Fruit fly (Drosophila melanogaster) whole organism, embryonic: ENCODE data around the gene CdGAPr.

ENCODE experiments used
- CG10267 ChIP-seq: fragments of 200-800 bp; sonication (Bioruptor generic); optimal IDR thresholded peaks from 2 replicates; lab custom pipeline; 2018; ENCODE audit warnings: missing biosample characterization, mild to moderate bottlenecking, missing genetic modification characterization, moderate library complexity
- CG10431 ChIP-seq: fragments of 200-800 bp; sonication (Bioruptor generic); optimal IDR thresholded peaks from 3 replicates; lab custom pipeline; 2018; ENCODE audit warnings: missing biosample characterization, mild to moderate bottlenecking, missing genetic modification characterization
- CG11504 ChIP-seq: fragments of 200-800 bp; sonication (Bioruptor generic); optimal IDR thresholded peaks from 3 replicates; lab custom pipeline; 2019; ENCODE audit warnings: missing biosample characterization, mild to moderate bottlenecking, missing genetic modification characterization, moderate library complexity
- CG12104 ChIP-seq: fragments of 200-800 bp; sonication (Bioruptor generic); optimal IDR thresholded peaks from 3 replicates; lab custom pipeline; 2016; ENCODE audit warnings: missing biosample characterization, missing genetic modification characterization
- CG12219 ChIP-seq: fragments of 200-800 bp; sonication (Bioruptor generic); optimal IDR thresholded peaks from 3 replicates; lab custom pipeline; 2018; ENCODE audit warnings: missing biosample characterization, mild to moderate bottlenecking, missing genetic modification characterization
- CG14050 ChIP-seq: fragments of 200-800 bp; sonication (Bioruptor generic); IDR thresholded peaks from 3 replicates; pipeline ENCODE4 v1.3.6; 2022; ENCODE audit warnings: missing biosample characterization, missing genetic modification characterization
- CG15269 ChIP-seq: fragments of 200-800 bp; sonication (Bioruptor generic); optimal IDR thresholded peaks from 2 replicates; lab custom pipeline; 2018; ENCODE audit warnings: missing biosample characterization, mild to moderate bottlenecking, missing genetic modification characterization, moderate library complexity
- CG15601 ChIP-seq: fragments of 200-800 bp; sonication (Bioruptor generic); optimal IDR thresholded peaks from 3 replicates; lab custom pipeline; 2019; ENCODE audit warnings: missing biosample characterization, mild to moderate bottlenecking, missing genetic modification characterization, moderate library complexity
- CG1603 ChIP-seq: fragments of 200-800 bp; sonication (Bioruptor generic); optimal IDR thresholded peaks from 2 replicates; lab custom pipeline; 2019; ENCODE audit warnings: missing biosample characterization, mild to moderate bottlenecking, missing genetic modification characterization, moderate library complexity
- CG17328 ChIP-seq: fragments of 200-800 bp; sonication (Bioruptor generic); IDR thresholded peaks from 2 replicates; pipeline ENCODE4 v1.3.6; 2022; ENCODE audit warnings: missing biosample characterization, missing genetic modification characterization
- CG1792 ChIP-seq: fragments of 200-800 bp; sonication (Bioruptor generic); optimal IDR thresholded peaks from 2 replicates; lab custom pipeline; 2016; ENCODE audit warnings: missing biosample characterization, missing genetic modification characterization
- CG1832 ChIP-seq: fragments of 200-800 bp; sonication (Bioruptor generic); optimal IDR thresholded peaks from 2 replicates; lab custom pipeline; 2017; ENCODE audit warnings: missing biosample characterization, mild to moderate bottlenecking, missing genetic modification characterization, inconsistent platforms
- CG2678 ChIP-seq: fragments of 200-800 bp; sonication (Bioruptor generic); optimal IDR thresholded peaks from 3 replicates; lab custom pipeline; 2019; ENCODE audit warnings: missing biosample characterization, mild to moderate bottlenecking, missing genetic modification characterization, moderate library complexity
- CG2712 ChIP-seq: fragments of 200-800 bp; optimal IDR thresholded peaks from 3 replicates; lab custom pipeline; 2019; ENCODE audit warnings: missing biosample characterization, mild to moderate bottlenecking, missing genetic modification characterization, moderate library complexity
- CG30403 ChIP-seq: fragments of 200-800 bp; sonication (Bioruptor generic); optimal IDR thresholded peaks from 3 replicates; lab custom pipeline; 2016; ENCODE audit warnings: missing biosample characterization, missing genetic modification characterization
- CG31441 ChIP-seq: fragments of 200-800 bp; sonication (Bioruptor generic); IDR thresholded peaks from 2 replicates; pipeline ENCODE4 v1.3.6; 2022; ENCODE audit warnings: missing biosample characterization, missing genetic modification characterization
- CG4328 ChIP-seq: fragments of 200-800 bp; sonication (Bioruptor generic); optimal IDR thresholded peaks from 3 replicates; lab custom pipeline; 2017; ENCODE audit warnings: missing biosample characterization, missing genetic modification reagents, missing genetic modification characterization
- CG7839 ChIP-seq: fragments of 200-800 bp; sonication (Bioruptor generic); optimal IDR thresholded peaks from 3 replicates; lab custom pipeline; 2018; ENCODE audit warnings: missing biosample characterization, mild to moderate bottlenecking, missing genetic modification characterization, moderate library complexity
- CG8290 ChIP-seq, 3 experiments: fragments of 200-800 bp; sonication (Bioruptor generic); optimal IDR thresholded peaks; 2 replicates each; lab custom pipeline; 2016 to 2019; ENCODE audit warnings: missing biosample characterization in 3 of 3, missing genetic modification characterization in 3 of 3, mild to moderate bottlenecking in 2 of 3, moderate library complexity in 1 of 3
- CG8388 ChIP-seq: fragments of 200-800 bp; sonication (Bioruptor generic); optimal IDR thresholded peaks from 2 replicates; lab custom pipeline; 2019; ENCODE audit warnings: missing biosample characterization, mild to moderate bottlenecking, missing genetic modification characterization, moderate library complexity
- CG9215 ChIP-seq: fragments of 200-800 bp; sonication (Bioruptor generic); IDR thresholded peaks from 2 replicates; pipeline ENCODE4 v1.3.6; 2022; ENCODE audit warnings: missing biosample characterization, missing genetic modification characterization
- D19A ChIP-seq: fragments of 200-800 bp; optimal IDR thresholded peaks from 3 replicates; lab custom pipeline; 2019; ENCODE audit warnings: missing biosample characterization, mild to moderate bottlenecking, missing genetic modification characterization, moderate library complexity
- Dip2 ChIP-seq: fragments of 200-800 bp; sonication (Bioruptor generic); IDR thresholded peaks from 2 replicates; pipeline ENCODE4 v1.3.6; 2022; ENCODE audit warnings: missing biosample characterization, missing genetic modification characterization
- Dp ChIP-seq: fragments of 200-800 bp; sonication (Bioruptor generic); optimal IDR thresholded peaks from 2 replicates; lab custom pipeline; 2018; ENCODE audit warnings: missing biosample characterization, mild to moderate bottlenecking, missing genetic modification characterization, moderate library complexity
- Fer1 ChIP-seq: fragments of 200-800 bp; sonication (Bioruptor generic); optimal IDR thresholded peaks from 2 replicates; lab custom pipeline; 2017; ENCODE audit warnings: missing biosample characterization, mild to moderate bottlenecking, missing genetic modification characterization
- Fer3 ChIP-seq: fragments of 200-800 bp; sonication (Bioruptor generic); optimal IDR thresholded peaks from 2 replicates; lab custom pipeline; 2018; ENCODE audit warnings: missing biosample characterization, mild to moderate bottlenecking, missing genetic modification characterization, moderate library complexity
- Hand ChIP-seq: fragments of 200-800 bp; sonication (Bioruptor generic); optimal IDR thresholded peaks from 2 replicates; lab custom pipeline; 2017; ENCODE audit warnings: mild to moderate bottlenecking, missing biosample characterization, missing genetic modification reagents, missing genetic modification characterization
- Hmr ChIP-seq: fragments of 200-800 bp; sonication (Bioruptor generic); optimal IDR thresholded peaks from 3 replicates; lab custom pipeline; 2017; ENCODE audit warnings: mild to moderate bottlenecking, missing biosample characterization, missing genetic modification reagents, missing genetic modification characterization
- Med ChIP-seq: fragments of 200-800 bp; sonication (Bioruptor generic); peaks from one replicate; lab custom pipeline; 2016; ENCODE audit warnings: missing biosample characterization, missing genetic modification characterization, mild to moderate bottlenecking, inconsistent platforms, moderate library complexity
- Oli ChIP-seq: fragments of 200-800 bp; sonication (Bioruptor generic); optimal IDR thresholded peaks from 2 replicates; lab custom pipeline; 2018; ENCODE audit warnings: missing biosample characterization, mild to moderate bottlenecking, missing genetic modification characterization, moderate library complexity
- PHDP ChIP-seq: fragments of 200-800 bp; sonication (Bioruptor generic); optimal IDR thresholded peaks from 3 replicates; lab custom pipeline; 2018; ENCODE audit warnings: missing biosample characterization, mild to moderate bottlenecking, missing genetic modification characterization, moderate library complexity
- Poxn ChIP-seq: fragments of 200-800 bp; sonication (Bioruptor generic); IDR thresholded peaks from 2 replicates; pipeline ENCODE4 v1.3.6; 2022; ENCODE audit warnings: missing biosample characterization, missing genetic modification characterization
- Ptx1 ChIP-seq: fragments of 200-800 bp; sonication (Bioruptor generic); IDR thresholded peaks from 2 replicates; pipeline ENCODE4 v1.3.6; 2022; ENCODE audit warnings: missing biosample characterization, missing genetic modification characterization
- Sox102F ChIP-seq: fragments of 200-800 bp; sonication (Bioruptor generic); optimal IDR thresholded peaks from 2 replicates; lab custom pipeline; 2018; ENCODE audit warnings: missing biosample characterization, mild to moderate bottlenecking, missing genetic modification characterization, moderate library complexity
- Xrp1 ChIP-seq: fragments of 200-800 bp; sonication (Bioruptor generic); IDR thresholded peaks from 2 replicates; pipeline ENCODE4 v1.3.6; 2022; ENCODE audit warnings: missing biosample characterization, missing genetic modification characterization
- az2 ChIP-seq: fragments of 200-800 bp; sonication (Bioruptor generic); optimal IDR thresholded peaks from 3 replicates; lab custom pipeline; 2016; ENCODE audit warnings: missing biosample characterization, missing genetic modification characterization
- cwo ChIP-seq: fragments of 200-800 bp; sonication (Bioruptor generic); optimal IDR thresholded peaks from 3 replicates; lab custom pipeline; 2017; ENCODE audit warnings: missing biosample characterization, missing genetic modification characterization, mild to moderate bottlenecking, moderate library complexity, missing genetic modification reagents
- dmrt99B ChIP-seq: fragments of 200-800 bp; sonication (Bioruptor generic); optimal IDR thresholded peaks from 2 replicates; lab custom pipeline; 2018; ENCODE audit warnings: missing biosample characterization, mild to moderate bottlenecking, missing genetic modification characterization, moderate library complexity
- fd96Cb ChIP-seq: fragments of 200-800 bp; sonication (Bioruptor generic); optimal IDR thresholded peaks from 2 replicates; lab custom pipeline; 2018; ENCODE audit warnings: missing biosample characterization, mild to moderate bottlenecking, missing genetic modification characterization, moderate library complexity
- lola ChIP-seq, 3 experiments: fragments of >200 bp in 2 of 3; fragments of 200-800 bp in 1 of 3; sonication (Bioruptor generic) in 1 of 3; optimal IDR thresholded peaks; 2 replicates each; lab custom pipeline; 2017 to 2019; ENCODE audit warnings: missing biosample characterization in 3 of 3, missing genetic modification characterization in 3 of 3, mild to moderate bottlenecking in 1 of 3, moderate library complexity in 1 of 3
- mld ChIP-seq: fragments of 200-800 bp; sonication (Bioruptor generic); IDR thresholded peaks from 3 replicates; pipeline ENCODE4 v1.3.6; 2022; ENCODE audit warnings: missing biosample characterization, missing genetic modification characterization; ENCODE audit not compliant: partially characterized antibody
- nmo ChIP-seq: fragments of 200-800 bp; sonication (Bioruptor generic); optimal IDR thresholded peaks from 2 replicates; lab custom pipeline; 2018; ENCODE audit warnings: missing biosample characterization, mild to moderate bottlenecking, missing genetic modification characterization, moderate library complexity
- nom ChIP-seq: fragments of 200-800 bp; sonication (Bioruptor generic); optimal IDR thresholded peaks from 2 replicates; lab custom pipeline; 2017; ENCODE audit warnings: missing biosample characterization, missing genetic modification characterization, mild to moderate bottlenecking, moderate library complexity, missing genetic modification reagents
- phol ChIP-seq: fragments of 200-800 bp; sonication (Bioruptor generic); optimal IDR thresholded peaks from 3 replicates; lab custom pipeline; 2018; ENCODE audit warnings: missing biosample characterization, mild to moderate bottlenecking, missing genetic modification characterization, moderate library complexity
- row ChIP-seq: fragments of 200-800 bp; sonication (Bioruptor generic); IDR thresholded peaks from 3 replicates; pipeline ENCODE4 v1.3.6; 2022; ENCODE audit warnings: missing biosample characterization, missing genetic modification characterization
- sens-2 ChIP-seq: fragments of 200-800 bp; sonication (Bioruptor generic); IDR thresholded peaks from 2 replicates; pipeline ENCODE4 v1.3.6; 2022; ENCODE audit warnings: missing biosample characterization, missing genetic modification characterization
- unpg ChIP-seq: fragments of 200-800 bp; sonication (Bioruptor generic); optimal IDR thresholded peaks from 3 replicates; lab custom pipeline; 2018; ENCODE audit warnings: missing biosample characterization, mild to moderate bottlenecking, missing genetic modification characterization, moderate library complexity
- z ChIP-seq: fragments of 200-800 bp; sonication (Bioruptor generic); IDR thresholded peaks from 3 replicates; pipeline ENCODE4 v1.3.6; 2022; ENCODE audit warnings: missing biosample characterization, missing genetic modification characterization

CdGAPr gene

DNA sequence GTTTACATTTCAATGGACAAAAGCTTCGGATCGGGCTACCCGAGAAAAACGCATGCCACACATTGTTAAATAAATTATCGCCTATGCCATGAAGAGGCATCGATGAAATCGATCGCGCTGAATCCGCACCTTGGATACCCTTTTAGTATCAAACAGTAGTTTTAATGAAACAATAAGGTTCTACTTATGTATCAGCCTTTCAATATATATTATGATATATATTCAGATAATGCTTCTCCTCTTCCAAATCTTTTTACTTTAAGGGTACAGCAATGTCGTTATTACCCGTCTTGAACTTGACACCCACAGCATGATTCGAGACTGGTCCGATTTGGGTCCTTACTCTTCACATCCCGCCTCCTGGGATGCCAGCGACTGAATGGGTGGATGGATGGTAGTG lies 8.3 kb upstream of the CdGAPr start (continued):
- TF ChIP-seq CG15269 (tag; lab: Kevin White, UChicago) (peak; percentile 29), CG14050 (GFP tag; lab: Robert Waterston, UW) (no peak), CG31441 (GFP tag; lab: Robert Waterston, UW) (peak; percentile 29; the same call in 1 of the 2 replicates), dmrt99B (tag; lab: Kevin White, UChicago) (peak; percentile 59), CG7839 (tag; lab: Kevin White, UChicago) (peak; percentile 54), CG17328 (GFP tag; lab: Robert Waterston, UW) (no peak), CG1603 (tag; lab: Kevin White, UChicago) (peak; percentile 48), Sox102F (peak; percentile 45), phol (tag; lab: Kevin White, UChicago) (peak; percentile 40), Hand (no peak), nmo (GFP tag; lab: Kevin White, UChicago) (peak; percentile 14), Fer1 (GFP tag; lab: Kevin White, UChicago) (peak; percentile 29), Ptx1 (GFP tag; lab: Robert Waterston, UW) (0 out of 2 replicates have a peak, but pooled peaks have one; percentile 21), Med (GFP tag; lab: Kevin White, UChicago) (peak; percentile 26), CG8388 (GFP tag; lab: Kevin White, UChicago) (peak; percentile 33), Oli (tag; lab: Kevin White, UChicago) (peak; percentile 43), CG15601 (tag; lab: Kevin White, UChicago) (peak; percentile 46), unpg (GFP tag; lab: Kevin White, UChicago) (peak; percentile 42), CG9215 (0 out of 2 replicates have a peak, but pooled peaks have one; percentile 9), CG10267 (tag; lab: Kevin White, UChicago) (peak; percentile 25), row (GFP tag; lab: Robert Waterston, UW) (peak; percentile 58), nom (GFP tag; lab: Kevin White, UChicago) (no peak), CG11504 (tag; lab: Kevin White, UChicago) (peak; percentile 58), Dip2 (GFP tag; lab: Robert Waterston, UW) (no peak), CG2678 (tag; lab: Kevin White, UChicago) (peak; percentile 56), fd96Cb (tag; lab: Kevin White, UChicago) (peak; percentile 41), lola (GFP tag; optimal IDR thresholded peaks at IDR 0.05; lab: Kevin White, UChicago) (peak in 1 of 3 experiments; percentile 32), PHDP (tag; lab: Kevin White, UChicago) (peak; percentile 21), CG2712 (tag; lab: Kevin White, UChicago) (peak; percentile 50), Dp (GFP tag; lab: Kevin White, UChicago) (no peak), cwo (GFP tag; lab: Kevin White, UChicago) (no peak), CG12219 (GFP tag; lab: Kevin White, UChicago) (peak; percentile 18), D19A (tag; lab: Kevin White, UChicago) (peak; percentile 95), Fer3 (peak; percentile 14), Hmr (GFP tag; lab: Kevin White, UChicago) (peak; percentile 2), Xrp1 (GFP tag; lab: Robert Waterston, UW) (peak; percentile 56), az2 (GFP tag; lab: Kevin White, UChicago) (peak; percentile 6)
- TF ChIP-seq, all 482 proteins: peak for 66

DNA sequence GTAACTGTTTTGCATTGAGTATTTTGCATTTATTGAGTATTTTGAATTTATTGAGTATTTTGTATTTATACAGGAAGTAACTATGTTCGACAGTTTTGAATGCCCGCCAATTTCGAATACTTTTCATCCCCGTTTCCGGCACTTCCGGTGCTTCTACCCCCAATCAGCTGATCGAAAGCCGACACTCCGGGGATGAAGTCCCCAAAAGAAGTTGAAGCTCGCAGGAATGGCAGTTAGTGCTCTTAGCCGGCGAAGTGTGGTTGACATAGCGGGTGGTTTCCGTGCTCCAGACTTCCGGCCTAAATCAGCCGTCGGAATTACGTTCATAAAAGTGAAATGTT lies 4.4 kb upstream of the CdGAPr start, which contains the start of gene sick:
Gene sick, plus strand, starts transcription at position 255 of the 341 bp plus-strand sequence.
- peak; percentile 35 for TF ChIP-seq CG12104 (GFP tag; lab: Kevin White, UChicago)
- no peak for TF ChIP-seq Poxn (GFP tag; lab: Robert Waterston, UW)
- no peak for TF ChIP-seq CG1832
- peak; percentile 47 for TF ChIP-seq dmrt99B (tag; lab: Kevin White, UChicago)
- TF ChIP-seq z (GFP tag; lab: Robert Waterston, UW), result 0 out of 3 replicates have a peak, but pooled peaks have one; percentile 15
- TF ChIP-seq CG10431 (GFP tag; lab: Kevin White, UChicago), result peak; percentile 23
- TF ChIP-seq CG4328 (GFP tag; lab: Kevin White, UChicago), result peak; percentile 44
- TF ChIP-seq sens-2 (GFP tag; lab: Robert Waterston, UW), result no peak
- peak; percentile 4 for TF ChIP-seq CG30403
- TF ChIP-seq mld (GFP tag; lab: Robert Waterston, UW), result no peak
- no peak for TF ChIP-seq CG8290 (GFP tag; optimal IDR thresholded peaks at IDR 0.05; lab: Kevin White, UChicago)
- TF ChIP-seq CG8290 (tag; optimal IDR thresholded peaks at IDR 0.05; lab: Kevin White, UChicago), result no peak
- TF ChIP-seq Fer1 (GFP tag; lab: Kevin White, UChicago), result peak; percentile 71
- peak; percentile 43 for TF ChIP-seq Dp (GFP tag; lab: Kevin White, UChicago)
- TF ChIP-seq CG1792 (GFP tag; lab: Kevin White, UChicago), result no peak
